Worm (Caenorhabditis elegans) whole organism, mixed stage, embryonic: ENCODE results near the gene F28F8.7.

Experiments
- bed-3 ChIP-seq: fragments of 200-800 bp; sonication (Bioruptor generic); optimal IDR thresholded peaks from 3 replicates; lab custom pipeline; 2018; ENCODE audit warnings: mild to moderate bottlenecking, missing genetic modification characterization, moderate library complexity, missing compliant biosample characterization
- ceh-39 ChIP-seq: fragments of 150-350 bp; optimal IDR thresholded peaks from 2 replicates; lab custom pipeline; 2014; ENCODE audit warnings: missing biosample characterization, missing genetic modification characterization
- ceh-43 ChIP-seq: fragments of 200-800 bp; sonication (Bioruptor generic); optimal IDR thresholded peaks from 2 replicates; lab custom pipeline; 2018; ENCODE audit warnings: mild to moderate bottlenecking, missing genetic modification characterization, moderate library complexity, missing compliant biosample characterization
- ceh-83 ChIP-seq: fragments of 200-800 bp; sonication (Bioruptor generic); optimal IDR thresholded peaks from 2 replicates; lab custom pipeline; 2018; ENCODE audit warnings: mild to moderate bottlenecking, missing genetic modification characterization, missing compliant biosample characterization
- drap-1 ChIP-seq: fragments of 200-800 bp; sonication (Bioruptor generic); optimal IDR thresholded peaks from 3 replicates; lab custom pipeline; 2018; ENCODE audit warnings: mild to moderate bottlenecking, missing genetic modification characterization, missing compliant biosample characterization
- elt-1 ChIP-seq: sonication (generic microtip); optimal IDR thresholded peaks from 2 replicates; lab custom pipeline; 2017; ENCODE audit warnings: missing genetic modification characterization, mild to moderate bottlenecking, missing compliant biosample characterization, antibody characterized with exemption, moderate library complexity, borderline replicate concordance; ENCODE audit not compliant: insufficient read depth
- elt-3 ChIP-seq: fragments of 150-350 bp; optimal IDR thresholded peaks from 2 replicates; lab custom pipeline; 2014; ENCODE audit warnings: missing biosample characterization, missing genetic modification characterization
- flh-1 ChIP-seq: fragments of 200-800 bp; sonication (Bioruptor generic); optimal IDR thresholded peaks from 2 replicates; lab custom pipeline; 2018; ENCODE audit warnings: mild to moderate bottlenecking, missing genetic modification characterization, moderate library complexity, missing compliant biosample characterization
- ham-2 ChIP-seq: fragments of 200-800 bp; sonication (Bioruptor generic); optimal IDR thresholded peaks from 2 replicates; lab custom pipeline; 2018; ENCODE audit warnings: mild to moderate bottlenecking, missing genetic modification characterization, missing compliant biosample characterization
- lin-13 ChIP-seq: fragments of 150-350 bp; optimal IDR thresholded peaks from 2 replicates; lab custom pipeline; 2014; ENCODE audit warnings: missing biosample characterization, missing genetic modification characterization
- lsy-2 ChIP-seq: fragments of 150-350 bp; optimal IDR thresholded peaks from 2 replicates; lab custom pipeline; 2014; ENCODE audit warnings: missing biosample characterization, missing genetic modification characterization
- mab-5 ChIP-seq: fragments of 150-350 bp; optimal IDR thresholded peaks from 2 replicates; lab custom pipeline; 2014; ENCODE audit warnings: missing biosample characterization, missing genetic modification characterization
- mep-1 ChIP-seq: fragments of 150-350 bp; optimal IDR thresholded peaks from 2 replicates; lab custom pipeline; 2017; ENCODE audit warnings: missing biosample characterization, missing genetic modification reagents, missing genetic modification characterization, inconsistent platforms
- mls-2 ChIP-seq: sonication (generic microtip); optimal IDR thresholded peaks from 2 replicates; lab custom pipeline; 2016; ENCODE audit warnings: mild to moderate bottlenecking, missing genetic modification characterization, moderate library complexity, missing compliant biosample characterization
- nhr-12 ChIP-seq: fragments of 150-350 bp; optimal IDR thresholded peaks from 2 replicates; lab custom pipeline; 2014; ENCODE audit warnings: missing biosample characterization, missing genetic modification characterization
- nhr-2 ChIP-seq: fragments of 150-350 bp; optimal IDR thresholded peaks from 2 replicates; lab custom pipeline; 2014; ENCODE audit warnings: missing biosample characterization, missing genetic modification characterization
- nhr-237 ChIP-seq: fragments of 150-350 bp; optimal IDR thresholded peaks from 2 replicates; lab custom pipeline; 2014; ENCODE audit warnings: missing biosample characterization, missing genetic modification characterization
- nhr-28 ChIP-seq: fragments of 150-350 bp; optimal IDR thresholded peaks from 2 replicates; lab custom pipeline; 2014; ENCODE audit warnings: missing biosample characterization, missing genetic modification characterization
- nhr-76 ChIP-seq: sonication (generic microtip); optimal IDR thresholded peaks from 2 replicates; lab custom pipeline; 2017; ENCODE audit warnings: missing biosample characterization, missing genetic modification characterization
- pha-4 ChIP-seq: fragments of 150-350 bp; optimal IDR thresholded peaks from 2 replicates; lab custom pipeline; 2018; ENCODE audit warnings: missing biosample characterization, missing genetic modification reagents, missing genetic modification characterization
- sem-2 ChIP-seq: fragments of 200-800 bp; sonication (Bioruptor generic); optimal IDR thresholded peaks from 2 replicates; lab custom pipeline; 2018; ENCODE audit warnings: mild to moderate bottlenecking, missing genetic modification characterization, missing compliant biosample characterization
- sptf-1 ChIP-seq: sonication (generic microtip); optimal IDR thresholded peaks from 2 replicates; lab custom pipeline; 2017; ENCODE audit warnings: mild to moderate bottlenecking, missing genetic modification characterization, moderate library complexity, missing compliant biosample characterization
- tbx-8 ChIP-seq: fragments of 200-800 bp; sonication (Bioruptor generic); optimal IDR thresholded peaks from 2 replicates; lab custom pipeline; 2018; ENCODE audit warnings: mild to moderate bottlenecking, missing genetic modification characterization, moderate library complexity, missing compliant biosample characterization
- unc-120 ChIP-seq: sonication (generic microtip); optimal IDR thresholded peaks from 2 replicates; lab custom pipeline; 2017; ENCODE audit warnings: missing genetic modification characterization, missing compliant biosample characterization; ENCODE audit not compliant: poor library complexity, severe bottlenecking
- unc-39 ChIP-seq: fragments of 150-350 bp; optimal IDR thresholded peaks from 2 replicates; lab custom pipeline; 2014; ENCODE audit warnings: missing biosample characterization, missing genetic modification characterization
- unc-62 ChIP-seq: fragments of 150-350 bp; optimal IDR thresholded peaks from 2 replicates; lab custom pipeline; 2014; ENCODE audit warnings: missing biosample characterization, missing genetic modification reagents, missing genetic modification characterization
- zip-8 ChIP-seq: fragments of 150-350 bp; optimal IDR thresholded peaks from 2 replicates; lab custom pipeline; 2014; ENCODE audit warnings: missing biosample characterization, missing genetic modification characterization

The F28F8.7 gene

ce11 chrV:15575305-15575704 lies 15.1 kb downstream of the F28F8.7 start, which contains the start of gene mdt-28:
TSS of gene mdt-28 (minus strand) at chrV:15575405.
- TF ChIP-seq nhr-76, result no peak
- no peak for TF ChIP-seq mls-2 (tag; lab: Kevin White, UChicago)
- TF ChIP-seq, all 35 proteins: peak for 0

ce11 chrV:15572613-15573012 lies 17.8 kb downstream of the F28F8.7 start, which contains the start of gene fbxa-94:
TSS of gene fbxa-94 (plus strand) at chrV:15572913.
- TF ChIP-seq ceh-83, result no peak
- TF ChIP-seq, all 35 proteins: peak for 0

ce11 chrV:15571006-15571526 lies 19.4 kb downstream of the F28F8.7 start, which contains the start of gene fbxa-95:
TSS of gene fbxa-95 (plus strand) at chrV:15571476.
- TF ChIP-seq nhr-12 (tag; lab: Kevin White, UChicago) (no peak), unc-62 (GFP tag; lab: Kevin White, UChicago) (no peak), elt-3 (tag; lab: Kevin White, UChicago) (no peak), bed-3 (GFP tag; lab: Kevin White, UChicago) (no peak), unc-39 (tag; lab: Kevin White, UChicago) (no peak), sem-2 (GFP tag; lab: Kevin White, UChicago) (no peak), drap-1 (GFP tag; lab: Kevin White, UChicago) (no peak), ceh-39 (no peak), lin-13 (tag; lab: Kevin White, UChicago) (no peak), nhr-237 (no peak), elt-1 (tag; lab: Kevin White, UChicago) (no peak), tbx-8 (GFP tag; lab: Kevin White, UChicago) (no peak), lsy-2 (tag; lab: Kevin White, UChicago) (no peak), ceh-83 (no peak), ceh-43 (GFP tag; lab: Kevin White, UChicago) (no peak), mls-2 (tag; lab: Kevin White, UChicago) (no peak)

DNA sequence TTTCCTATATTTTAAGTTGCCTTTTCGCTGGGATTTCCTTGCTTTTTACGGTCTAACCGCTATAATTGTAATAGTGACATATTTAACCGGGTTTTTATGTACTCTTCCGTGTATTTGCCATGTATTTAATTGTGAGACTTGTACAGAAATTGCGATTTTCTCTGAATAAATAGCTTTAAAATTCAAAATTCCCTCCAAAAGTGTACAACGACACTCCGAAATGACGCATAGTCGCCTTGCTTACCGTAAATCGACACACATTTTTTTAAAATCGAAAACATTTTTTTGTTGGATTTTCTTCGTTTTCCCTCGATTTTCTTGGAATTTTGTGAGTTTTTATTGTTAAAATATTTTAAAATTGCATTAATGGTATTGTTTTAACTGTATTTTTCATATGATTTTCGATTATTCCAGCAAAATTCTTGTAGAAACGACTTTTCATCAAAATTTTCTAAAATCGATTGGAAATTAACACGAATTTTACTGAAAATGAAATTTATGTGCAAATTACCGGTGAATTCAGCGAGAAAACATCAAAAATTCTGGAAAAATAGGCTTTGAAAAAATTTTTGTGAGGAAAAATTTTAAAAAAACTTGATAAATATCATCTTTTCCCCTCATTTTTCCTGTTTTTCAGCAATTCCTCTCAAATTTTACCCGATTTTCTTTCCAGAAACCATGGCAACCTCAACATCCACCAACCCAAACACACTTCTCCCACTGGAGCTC lies 20.6 kb downstream of the F28F8.7 start, which contains the start of gene lsm-5:
Gene lsm-5 (plus strand): TSS at position 679 of the 729 bp plus-strand sequence.
- TF ChIP-seq nhr-2 (tag; lab: Kevin White, UChicago), result no peak
- peak; percentile 34 for TF ChIP-seq mep-1 (tag; lab: Kevin White, UChicago)
- TF ChIP-seq, all 35 proteins: peak for 1

ce11 chrV:15568381-15568780 lies 22.0 kb downstream of the F28F8.7 start:
- TF ChIP-seq elt-1 (tag; lab: Kevin White, UChicago) (no peak), zip-8 (tag; lab: Kevin White, UChicago) (no peak), drap-1 (GFP tag; lab: Kevin White, UChicago) (no peak), unc-62 (GFP tag; lab: Kevin White, UChicago) (no peak), bed-3 (GFP tag; lab: Kevin White, UChicago) (no peak), ham-2 (GFP tag; lab: Kevin White, UChicago) (no peak), mab-5 (tag; lab: Kevin White, UChicago) (no peak), ceh-83 (no peak), pha-4 (tag; lab: Kevin White, UChicago) (no peak), flh-1 (no peak), unc-39 (tag; lab: Kevin White, UChicago) (no peak), lin-13 (tag; lab: Kevin White, UChicago) (no peak), nhr-237 (no peak), sptf-1 (tag; lab: Kevin White, UChicago) (no peak), nhr-28 (tag; lab: Kevin White, UChicago) (no peak)

- no peak for TF ChIP-seq ceh-43 (GFP tag; lab: Kevin White, UChicago)
- TF ChIP-seq nhr-28 (tag; lab: Kevin White, UChicago), result no peak
- TF ChIP-seq unc-120 (tag; lab: Kevin White, UChicago), result no peak
- TF ChIP-seq elt-1 (tag; lab: Kevin White, UChicago), result no peak
- TF ChIP-seq nhr-237, result no peak
- TF ChIP-seq zip-8 (tag; lab: Kevin White, UChicago), result no peak
- TF ChIP-seq bed-3 (GFP tag; lab: Kevin White, UChicago), result no peak
These were observed 23.0 kb downstream of the F28F8.7 start, which contains the start of gene acs-2 for ce11 chrV:15567344-15567804. TSS of gene acs-2 (plus strand) at chrV:15567394.
